Worm (Caenorhabditis elegans): ENCODE data around the gene srr-2.

DNA sequence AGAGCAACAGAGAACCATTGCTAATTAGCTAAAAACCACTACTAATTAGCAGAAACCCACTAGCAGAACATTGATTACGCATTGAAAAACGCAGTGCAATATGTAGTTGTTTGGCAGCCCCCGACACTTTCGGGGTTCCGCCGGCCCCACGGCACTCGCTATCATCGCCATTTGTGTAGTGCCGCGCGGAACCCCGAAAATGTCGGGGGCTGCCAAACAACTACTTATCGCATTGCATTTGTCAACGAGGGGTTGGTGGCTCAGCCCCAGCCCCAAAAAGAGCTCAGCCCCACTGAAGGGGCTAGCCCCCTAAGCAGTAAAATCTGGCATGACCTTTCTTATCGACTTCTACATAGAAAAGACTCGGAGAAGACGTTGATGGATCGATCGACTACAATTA lies 42.4 kb upstream of the srr-2 start:
- TF ChIP-seq elt-3 (tag; optimal IDR thresholded peaks at IDR 0.05) (no peak), egl-27 (tag; optimal IDR thresholded peaks at IDR 0.05) (no peak), unc-62 (GFP tag; optimal IDR thresholded peaks at IDR 0.05) (no peak), skn-1 (tag; optimal IDR thresholded peaks at IDR 0.05) (no peak), aly-2 (tag; optimal IDR thresholded peaks at IDR 0.05) (no peak), nhr-10 (tag; optimal IDR thresholded peaks at IDR 0.05) (no peak), nhr-129 (tag; optimal IDR thresholded peaks at IDR 0.05) (no peak), blmp-1 (tag; optimal IDR thresholded peaks at IDR 0.05; ENCODE audit: insufficient read depth) (no peak), nhr-77 (tag; optimal IDR thresholded peaks at IDR 0.05) (no peak), nhr-6 (tag; optimal IDR thresholded peaks at IDR 0.05) (no peak), dmd-4 (tag; optimal IDR thresholded peaks at IDR 0.05) (no peak), nhr-21 (tag; optimal IDR thresholded peaks at IDR 0.05) (no peak)
